Fruit fly (Drosophila melanogaster): ENCODE data around the gene Ilp5.

Gene Ilp5

DNA sequence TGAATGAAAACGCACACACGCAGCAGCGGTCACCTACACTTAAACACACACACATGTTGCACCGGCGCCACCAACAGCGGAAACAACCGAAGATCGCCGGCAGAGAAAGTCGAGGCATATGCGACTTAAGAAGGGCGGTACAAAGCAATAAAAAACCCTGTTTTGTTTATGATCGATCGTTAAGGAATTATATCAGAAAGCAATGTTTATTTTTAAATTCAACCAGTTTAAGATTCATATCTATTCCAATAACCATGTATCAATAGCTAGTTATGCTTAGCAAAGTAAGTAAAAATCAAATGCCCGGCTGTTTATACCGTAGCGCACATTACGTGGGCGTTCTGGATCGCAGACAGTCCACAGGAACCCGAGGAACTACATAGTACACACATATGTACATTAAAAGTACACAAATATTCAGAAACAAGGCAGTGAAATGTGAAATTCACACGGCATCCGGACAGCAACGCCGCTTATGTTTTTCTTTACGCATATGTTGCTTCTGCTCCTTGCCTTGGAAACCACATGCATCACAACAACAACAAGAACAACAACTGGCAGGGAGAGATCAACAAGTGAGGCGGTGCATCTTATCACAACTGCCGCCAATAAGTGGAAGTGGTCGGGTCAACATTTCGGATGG is 32.2 kb upstream of the Ilp5 start (continued):
- TF ChIP-seq Blimp-1 (GFP tag; optimal IDR thresholded peaks at IDR 0.05) (peak; percentile 98), CG34406 (GFP tag; optimal IDR thresholded peaks at IDR 0.05) (peak; percentile 88), CG11762 (GFP tag; optimal IDR thresholded peaks at IDR 0.05; ENCODE audit: insufficient read depth) (peak; percentile 94), CG32006 (GFP tag; optimal IDR thresholded peaks at IDR 0.05) (peak; percentile 96), CG8632 (GFP tag; optimal IDR thresholded peaks at IDR 0.05) (peak; percentile 85), cyc (GFP tag; optimal IDR thresholded peaks at IDR 0.05) (peak; percentile 98), svp (GFP tag) (peak; percentile 99), Hr39 (GFP tag; optimal IDR thresholded peaks at IDR 0.05) (peak; percentile 96), achi (GFP tag; optimal IDR thresholded peaks at IDR 0.05) (peak; percentile 92)

DNA sequence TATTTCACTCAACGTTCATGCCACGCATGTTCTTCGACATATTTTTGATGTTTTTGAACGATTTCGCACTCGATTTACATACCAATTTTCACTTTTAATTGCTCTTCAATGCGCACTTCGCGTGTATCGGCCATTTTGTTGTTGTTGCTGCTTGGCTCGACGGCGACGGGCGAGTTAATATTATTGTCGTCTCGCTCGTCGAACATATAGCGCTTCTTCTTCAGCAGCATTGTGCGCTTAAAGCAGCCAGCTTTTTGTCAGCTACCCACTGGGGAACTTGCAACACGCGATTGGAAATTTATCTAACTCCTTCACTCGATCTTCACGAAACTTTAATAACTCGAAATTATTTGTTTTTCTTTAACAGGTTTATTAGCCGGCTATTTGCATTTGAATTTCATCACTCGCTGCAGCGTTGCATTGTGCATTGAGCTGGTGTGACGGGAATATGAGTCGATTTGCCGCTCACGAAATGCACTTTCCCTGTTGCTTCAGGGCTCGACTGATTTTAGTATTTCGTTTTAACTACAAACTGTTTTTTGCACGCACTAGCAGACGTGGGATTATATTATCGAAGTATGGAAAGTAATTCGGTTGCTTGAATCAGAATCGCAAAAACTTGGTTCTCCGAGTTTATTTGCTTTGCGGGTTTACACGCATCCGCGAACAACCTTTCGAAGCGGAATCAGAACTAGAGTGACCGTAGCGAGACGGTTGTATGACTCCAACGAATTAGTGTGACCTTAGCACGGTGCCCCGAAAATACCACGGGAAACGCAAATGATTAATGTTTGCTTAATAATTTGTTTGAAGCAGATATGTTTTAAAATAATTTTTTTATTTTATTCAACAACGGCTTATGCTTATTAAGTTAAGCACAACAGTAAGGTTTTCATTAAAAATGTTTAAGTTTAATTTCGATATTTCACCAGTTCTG is 31.2 kb upstream of the Ilp5 start, which contains the start of gene RasGAP1:
Gene RasGAP1 (minus strand): TSS at position 703 of the 937 bp plus-strand sequence.
- TF ChIP-seq lz (GFP tag; optimal IDR thresholded peaks at IDR 0.05), result peak; percentile 17
- TF ChIP-seq CG10669 (GFP tag; optimal IDR thresholded peaks at IDR 0.05), result no peak
- no peak for TF ChIP-seq Ets96B (tag; optimal IDR thresholded peaks at IDR 0.05)
- TF ChIP-seq spab (GFP tag; optimal IDR thresholded peaks at IDR 0.05), result no peak
- no peak for TF ChIP-seq OdsH (GFP tag; optimal IDR thresholded peaks at IDR 0.05)
- TF ChIP-seq Sox14 (GFP tag; optimal IDR thresholded peaks at IDR 0.05), result peak; percentile 25
- no peak for TF ChIP-seq CG10631 (GFP tag; optimal IDR thresholded peaks at IDR 0.05)
- TF ChIP-seq CG34406 (GFP tag; optimal IDR thresholded peaks at IDR 0.05), result no peak
- TF ChIP-seq Eip93F (GFP tag; optimal IDR thresholded peaks at IDR 0.05), result no peak
- TF ChIP-seq CG16779 (tag; optimal IDR thresholded peaks at IDR 0.05), result no peak
- no peak for TF ChIP-seq dac (GFP tag; optimal IDR thresholded peaks at IDR 0.05)
- TF ChIP-seq Blimp-1 (GFP tag; optimal IDR thresholded peaks at IDR 0.05), result peak; percentile 67
- peak; percentile 11 for TF ChIP-seq CG31627 (GFP tag; optimal IDR thresholded peaks at IDR 0.05)
- no peak for TF ChIP-seq CG6792 (GFP tag; optimal IDR thresholded peaks at IDR 0.05)
- no peak for TF ChIP-seq Smox (GFP tag; optimal IDR thresholded peaks at IDR 0.05)
- no peak for TF ChIP-seq net (GFP tag; optimal IDR thresholded peaks at IDR 0.05)
- no peak for TF ChIP-seq dsx (GFP tag; optimal IDR thresholded peaks at IDR 0.05; ENCODE audit: poor library complexity, severe bottlenecking)
- peak; percentile 84 for TF ChIP-seq CG6276 (GFP tag; optimal IDR thresholded peaks at IDR 0.05)
- no peak for TF ChIP-seq CG1621 (tag; optimal IDR thresholded peaks at IDR 0.05)
- 0 out of 2 replicates have a peak, but pooled peaks have one; percentile 8 for TF ChIP-seq CG15336 (GFP tag; IDR thresholded peaks at IDR 0.05)
- peak; percentile 61 for TF ChIP-seq Eip78C (GFP tag)
- no peak for TF ChIP-seq Ets21C (GFP tag; optimal IDR thresholded peaks at IDR 0.05)
- TF ChIP-seq pdm3 (GFP tag; optimal IDR thresholded peaks at IDR 0.05), result no peak
- TF ChIP-seq svp (GFP tag), result peak; percentile 50
- no peak for TF ChIP-seq Hr38 (GFP tag; optimal IDR thresholded peaks at IDR 0.05)
- TF ChIP-seq Lpt (GFP tag; optimal IDR thresholded peaks at IDR 0.05), result no peak
- TF ChIP-seq CG6854 (GFP tag; optimal IDR thresholded peaks at IDR 0.05), result peak; percentile 17
- TF ChIP-seq CG6808 (GFP tag; optimal IDR thresholded peaks at IDR 0.05), result no peak
- TF ChIP-seq CG8632 (GFP tag; optimal IDR thresholded peaks at IDR 0.05), result no peak
- TF ChIP-seq vri (GFP tag; optimal IDR thresholded peaks at IDR 0.05), result no peak
- TF ChIP-seq fkh (GFP tag; optimal IDR thresholded peaks at IDR 0.05), result peak; percentile 79
- TF ChIP-seq eg (GFP tag; IDR thresholded peaks at IDR 0.05), result 0 out of 3 replicates have a peak, but pooled peaks have one; percentile 10
- TF ChIP-seq CG11762 (GFP tag; optimal IDR thresholded peaks at IDR 0.05; ENCODE audit: insufficient read depth), result no peak
- TF ChIP-seq Eip75B (GFP tag; optimal IDR thresholded peaks at IDR 0.05), result no peak
- TF ChIP-seq topi (GFP tag; optimal IDR thresholded peaks at IDR 0.05), result no peak
- no peak for TF ChIP-seq CG3919 (GFP tag; optimal IDR thresholded peaks at IDR 0.05)
- no peak for TF ChIP-seq Met (GFP tag; optimal IDR thresholded peaks at IDR 0.05)
